Fruit fly (Drosophila melanogaster): ENCODE data around the gene sog.

The sog gene

dm6 chrX:15653364-15653809 is 20.2 kb upstream of the sog start (continued):
- TF ChIP-seq Dp (GFP tag; optimal IDR thresholded peaks at IDR 0.05) (peak; percentile 22), CG9876 (GFP tag; optimal IDR thresholded peaks at IDR 0.05) (peak; percentile 33), Six4 (GFP tag; optimal IDR thresholded peaks at IDR 0.05) (no peak), sc (optimal IDR thresholded peaks at IDR 0.05) (no peak), sc (GFP tag; optimal IDR thresholded peaks at IDR 0.05) (no peak), CG12104 (GFP tag; optimal IDR thresholded peaks at IDR 0.05) (no peak), seq (GFP tag; IDR thresholded peaks at IDR 0.05) (no peak), CG15601 (tag; optimal IDR thresholded peaks at IDR 0.05) (peak; percentile 34), Rfx (GFP tag; IDR thresholded peaks at IDR 0.05) (peak; percentile 72), stwl (tag; optimal IDR thresholded peaks at IDR 0.05) (peak; percentile 54), ERR (GFP tag; optimal IDR thresholded peaks at IDR 0.05) (no peak), pum (GFP tag; optimal IDR thresholded peaks at IDR 0.05) (peak; percentile 32), NK7.1 (GFP tag; optimal IDR thresholded peaks at IDR 0.05) (no peak), crol (GFP tag; IDR thresholded peaks at IDR 0.05) (no peak), maf-S (GFP tag; optimal IDR thresholded peaks at IDR 0.05) (no peak), CG2199 (GFP tag; IDR thresholded peaks at IDR 0.05) (peak; percentile 91), Dll (GFP tag; IDR thresholded peaks at IDR 0.05; ENCODE audit: partially characterized antibody) (peak; percentile 64; the same call in 3 of the 4 replicates), CG18619 (GFP tag; optimal IDR thresholded peaks at IDR 0.05) (no peak), Elba2 (GFP tag; optimal IDR thresholded peaks at IDR 0.05) (no peak), en (GFP tag; optimal IDR thresholded peaks at IDR 0.05) (no peak), zen (tag; optimal IDR thresholded peaks at IDR 0.05) (peak; percentile 61), slbo (GFP tag; IDR thresholded peaks at IDR 0.05) (peak; percentile 67), Nf-YC (tag; optimal IDR thresholded peaks at IDR 0.05) (no peak), dm (GFP tag; optimal IDR thresholded peaks at IDR 0.05) (no peak), shn (GFP tag; optimal IDR thresholded peaks at IDR 0.05) (peak; percentile 4), CG10565 (GFP tag; optimal IDR thresholded peaks at IDR 0.05) (no peak)

- TF ChIP-seq run (tag; optimal IDR thresholded peaks at IDR 0.05) (no peak), Abd-B (GFP tag; optimal IDR thresholded peaks at IDR 0.05) (peak; percentile 13), dysf (GFP tag; IDR thresholded peaks at IDR 0.05) (no peak), CG17328 (GFP tag; IDR thresholded peaks at IDR 0.05) (no peak), ssp (GFP tag; IDR thresholded peaks at IDR 0.05) (no peak), repo (GFP tag; optimal IDR thresholded peaks at IDR 0.05) (no peak), Myb (GFP tag; optimal IDR thresholded peaks at IDR 0.05) (no peak), pan (optimal IDR thresholded peaks at IDR 0.05) (no peak), pan (GFP tag; optimal IDR thresholded peaks at IDR 0.05 in 1 of 2, IDR thresholded peaks at IDR 0.05 in 1 of 2) (no peak), gfzf (GFP tag; optimal IDR thresholded peaks at IDR 0.05) (no peak), CG8089 (GFP tag; optimal IDR thresholded peaks at IDR 0.05) (no peak), CG15011 (GFP tag; optimal IDR thresholded peaks at IDR 0.05) (no peak), CG15269 (tag; optimal IDR thresholded peaks at IDR 0.05) (peak; percentile 12), abd-A (tag; optimal IDR thresholded peaks at IDR 0.05) (peak; percentile 18)
Measured at dm6 chrX:15651559-15651958, 18.3 kb upstream of the sog start.

- TF ChIP-seq sens (GFP tag) (no peak), kay (GFP tag; optimal IDR thresholded peaks at IDR 0.05) (no peak), Trl (optimal IDR thresholded peaks at IDR 0.05) (no peak), Trl (GFP tag; optimal IDR thresholded peaks at IDR 0.05) (no peak), eyg (GFP tag; optimal IDR thresholded peaks at IDR 0.05) (no peak), Dbx (GFP tag; IDR thresholded peaks at IDR 0.05) (no peak), CG12659 (GFP tag; optimal IDR thresholded peaks at IDR 0.05) (no peak), CG8924 (tag; optimal IDR thresholded peaks at IDR 0.05) (no peak), CG4328 (GFP tag; optimal IDR thresholded peaks at IDR 0.05) (no peak), Atf-2 (GFP tag; optimal IDR thresholded peaks at IDR 0.05) (no peak), shn (GFP tag; optimal IDR thresholded peaks at IDR 0.05) (no peak), dysf (GFP tag; IDR thresholded peaks at IDR 0.05) (no peak), CG43689 (GFP tag; IDR thresholded peaks at IDR 0.05) (no peak), crp (GFP tag; optimal IDR thresholded peaks at IDR 0.05) (no peak), da (GFP tag; optimal IDR thresholded peaks at IDR 0.05) (no peak), CTCF (GFP tag; optimal IDR thresholded peaks at IDR 0.05) (no peak)
Measured at dm6 chrX:15649507-15649906, 16.3 kb upstream of the sog start.
